Fruit fly (Drosophila melanogaster) whole organism, embryonic: ENCODE results near the gene GCS2beta.

ENCODE experiments used
- Ada2b ChIP-seq: fragments of 200-800 bp; sonication (Bioruptor generic); IDR thresholded peaks from 2 replicates; pipeline ENCODE4 v1.3.6; 2022; ENCODE audit warnings: missing biosample characterization, missing genetic modification characterization
- CG1024 ChIP-seq: fragments of 200-800 bp; sonication (Bioruptor generic); IDR thresholded peaks from 2 replicates; pipeline ENCODE4 v1.3.6; 2022; ENCODE audit warnings: missing biosample characterization, missing genetic modification characterization
- CG10959 ChIP-seq: fragments of 200-800 bp; sonication (Bioruptor generic); IDR thresholded peaks from 2 replicates; pipeline ENCODE4 v1.3.6; 2022; ENCODE audit warnings: missing biosample characterization, missing genetic modification characterization
- CG11085 ChIP-seq: fragments of 200-800 bp; sonication (Bioruptor generic); IDR thresholded peaks from 2 replicates; pipeline ENCODE4 v1.3.6; 2022; ENCODE audit warnings: missing biosample characterization, missing genetic modification characterization
- CG15479 ChIP-seq: fragments of 200-800 bp; sonication (Bioruptor generic); optimal IDR thresholded peaks from 3 replicates; lab custom pipeline; 2019; ENCODE audit warnings: missing biosample characterization, mild to moderate bottlenecking, missing genetic modification characterization, moderate library complexity
- CG16815 ChIP-seq: fragments of 200-800 bp; sonication (Bioruptor generic); optimal IDR thresholded peaks from 3 replicates; lab custom pipeline; 2017; ENCODE audit warnings: missing biosample characterization, mild to moderate bottlenecking, missing genetic modification characterization
- CG17912 ChIP-seq: fragments of 200-800 bp; sonication (Bioruptor generic); optimal IDR thresholded peaks from 2 replicates; lab custom pipeline; 2018; ENCODE audit warnings: missing biosample characterization, mild to moderate bottlenecking, missing genetic modification characterization
- CG2678 ChIP-seq: fragments of 200-800 bp; sonication (Bioruptor generic); optimal IDR thresholded peaks from 3 replicates; lab custom pipeline; 2019; ENCODE audit warnings: missing biosample characterization, mild to moderate bottlenecking, missing genetic modification characterization, moderate library complexity
- CG2712 ChIP-seq: fragments of 200-800 bp; optimal IDR thresholded peaks from 3 replicates; lab custom pipeline; 2019; ENCODE audit warnings: missing biosample characterization, mild to moderate bottlenecking, missing genetic modification characterization, moderate library complexity
- CG30431 ChIP-seq: fragments of 200-800 bp; sonication (Bioruptor generic); optimal IDR thresholded peaks from 2 replicates; lab custom pipeline; 2017; ENCODE audit warnings: missing biosample characterization, missing genetic modification characterization
- CG31441 ChIP-seq: fragments of 200-800 bp; sonication (Bioruptor generic); IDR thresholded peaks from 2 replicates; pipeline ENCODE4 v1.3.6; 2022; ENCODE audit warnings: missing biosample characterization, missing genetic modification characterization
- CG3163 ChIP-seq: fragments of 200-800 bp; sonication (Bioruptor generic); optimal IDR thresholded peaks from 3 replicates; lab custom pipeline; 2016; ENCODE audit warnings: missing biosample characterization, missing genetic modification characterization
- CG34376 ChIP-seq: fragments of 200-800 bp; sonication (Bioruptor generic); optimal IDR thresholded peaks from 2 replicates; lab custom pipeline; 2018; ENCODE audit warnings: missing biosample characterization, mild to moderate bottlenecking, missing genetic modification characterization
- CG42726 ChIP-seq: fragments of 200-800 bp; sonication (Bioruptor generic); IDR thresholded peaks from 2 replicates; pipeline ENCODE4 v1.3.6; 2022; ENCODE audit warnings: missing biosample characterization, missing genetic modification characterization; ENCODE audit not compliant: partially characterized antibody
- CG4707 ChIP-seq: fragments of 200-800 bp; sonication (Bioruptor generic); optimal IDR thresholded peaks from 2 replicates; lab custom pipeline; 2018; ENCODE audit warnings: missing biosample characterization, mild to moderate bottlenecking, missing genetic modification characterization, moderate library complexity
- CHES-1-like ChIP-seq: fragments of 200-800 bp; sonication (Bioruptor generic); optimal IDR thresholded peaks from 2 replicates; lab custom pipeline; 2016; ENCODE audit warnings: missing biosample characterization, missing genetic modification characterization
- CkIIα-i1 ChIP-seq: fragments of 200-800 bp; sonication (Bioruptor generic); IDR thresholded peaks from 2 replicates; pipeline ENCODE4 v1.3.6; 2022; ENCODE audit warnings: missing biosample characterization, missing genetic modification characterization
- D ChIP-seq, 2 experiments: fragments of 200-800 bp in 1 of 2; fragments of >200 bp in 1 of 2; sonication (Bioruptor generic) in 1 of 2; optimal IDR thresholded peaks; 2 replicates in 1 of 2; 3 replicates in 1 of 2; lab custom pipeline; 2017; ENCODE audit warnings: mild to moderate bottlenecking in 1 of 2, missing biosample characterization in 1 of 2, missing genetic modification characterization in 1 of 2, missing genetic modification reagents in 1 of 2
- Drgx ChIP-seq: fragments of 200-800 bp; sonication (Bioruptor generic); IDR thresholded peaks from 2 replicates; pipeline ENCODE4 v1.3.6; 2022; ENCODE audit warnings: missing biosample characterization, missing genetic modification characterization
- Ets97D ChIP-seq: fragments of 200-800 bp; sonication (Bioruptor generic); optimal IDR thresholded peaks from 3 replicates; lab custom pipeline; 2016; ENCODE audit warnings: missing biosample characterization, missing genetic modification characterization
- HLHmδ ChIP-seq: fragments of 200-800 bp; sonication (Bioruptor generic); optimal IDR thresholded peaks from 2 replicates; lab custom pipeline; 2018; ENCODE audit warnings: missing biosample characterization, mild to moderate bottlenecking, missing genetic modification characterization, moderate library complexity
- Hand ChIP-seq: fragments of 200-800 bp; sonication (Bioruptor generic); optimal IDR thresholded peaks from 2 replicates; lab custom pipeline; 2017; ENCODE audit warnings: mild to moderate bottlenecking, missing biosample characterization, missing genetic modification reagents, missing genetic modification characterization
- Hr39 ChIP-seq: fragments of >200 bp; optimal IDR thresholded peaks from 2 replicates; lab custom pipeline; 2017
- Lhr ChIP-seq: fragments of 200-800 bp; sonication (Bioruptor generic); optimal IDR thresholded peaks from 3 replicates; lab custom pipeline; 2017; ENCODE audit warnings: mild to moderate bottlenecking, missing biosample characterization, missing genetic modification reagents, missing genetic modification characterization
- Lim3 ChIP-seq: fragments of 200-800 bp; sonication (Bioruptor generic); IDR thresholded peaks from 2 replicates; pipeline ENCODE4 v1.3.6; 2022; ENCODE audit warnings: missing biosample characterization, missing genetic modification characterization
- MBD-R2 ChIP-seq: fragments of 200-800 bp; sonication (Bioruptor generic); IDR thresholded peaks from 2 replicates; pipeline ENCODE4 v1.3.6; 2022; ENCODE audit warnings: missing biosample characterization, missing genetic modification characterization
- Mad ChIP-seq: fragments of 200-800 bp; sonication (Bioruptor generic); optimal IDR thresholded peaks from 2 replicates; lab custom pipeline; 2016; ENCODE audit warnings: missing biosample characterization, missing genetic modification characterization
- Med ChIP-seq: fragments of 200-800 bp; sonication (Bioruptor generic); peaks from one replicate; lab custom pipeline; 2016; ENCODE audit warnings: missing biosample characterization, missing genetic modification characterization, mild to moderate bottlenecking, inconsistent platforms, moderate library complexity
- Oli ChIP-seq: fragments of 200-800 bp; sonication (Bioruptor generic); optimal IDR thresholded peaks from 2 replicates; lab custom pipeline; 2018; ENCODE audit warnings: missing biosample characterization, mild to moderate bottlenecking, missing genetic modification characterization, moderate library complexity
- Sry-β ChIP-seq: fragments of 200-800 bp; sonication (Bioruptor generic); optimal IDR thresholded peaks from 2 replicates; lab custom pipeline; 2018; ENCODE audit warnings: missing biosample characterization, mild to moderate bottlenecking, missing genetic modification characterization, moderate library complexity
- Usf ChIP-seq: fragments of 200-800 bp; sonication (Bioruptor generic); optimal IDR thresholded peaks from 2 replicates; lab custom pipeline; 2017; ENCODE audit warnings: missing genotype, missing biosample characterization, missing genetic modification characterization
- YL-1 ChIP-seq: fragments of 200-800 bp; sonication (Bioruptor generic); optimal IDR thresholded peaks from 3 replicates; lab custom pipeline; 2017; ENCODE audit warnings: missing biosample characterization, mild to moderate bottlenecking, missing genetic modification characterization
- bsh ChIP-seq, 2 experiments: fragments of 200-800 bp; sonication (Bioruptor generic); optimal IDR thresholded peaks; 2 replicates each; lab custom pipeline; 2017 to 2018; ENCODE audit warnings: mild to moderate bottlenecking in 2 of 2, missing biosample characterization in 2 of 2, missing genetic modification characterization in 2 of 2, moderate library complexity in 1 of 2
- cas ChIP-seq: fragments of 200-800 bp; sonication (Bioruptor generic); IDR thresholded peaks from 2 replicates; pipeline ENCODE4 v1.3.6; 2022; ENCODE audit warnings: missing biosample characterization, missing genetic modification characterization
- croc ChIP-seq: fragments of 200-800 bp; sonication (Bioruptor generic); conservative IDR thresholded peaks from 3 replicates; pipeline ENCODE4 v1.3.6; 2022; ENCODE audit warnings: missing biosample characterization, missing genetic modification characterization
- dmrt99B ChIP-seq: fragments of 200-800 bp; sonication (Bioruptor generic); optimal IDR thresholded peaks from 2 replicates; lab custom pipeline; 2018; ENCODE audit warnings: missing biosample characterization, mild to moderate bottlenecking, missing genetic modification characterization, moderate library complexity
- en ChIP-seq: fragments of 200-800 bp; sonication (Bioruptor generic); optimal IDR thresholded peaks from 2 replicates; lab custom pipeline; 2016; ENCODE audit warnings: missing biosample characterization, missing genetic modification characterization
- gcm ChIP-seq: fragments of 200-800 bp; sonication (Bioruptor generic); optimal IDR thresholded peaks from 2 replicates; lab custom pipeline; 2019; ENCODE audit warnings: missing biosample characterization, mild to moderate bottlenecking, missing genetic modification characterization, moderate library complexity
- ind ChIP-seq: fragments of 200-800 bp; sonication (Bioruptor generic); optimal IDR thresholded peaks from 3 replicates; lab custom pipeline; 2016; ENCODE audit warnings: missing biosample characterization, missing genetic modification characterization
- lab ChIP-seq: fragments of 200-800 bp; sonication (Bioruptor generic); optimal IDR thresholded peaks from 3 replicates; lab custom pipeline; 2017; ENCODE audit warnings: missing biosample characterization, missing genetic modification characterization, mild to moderate bottlenecking, moderate library complexity, missing genetic modification reagents
- org-1 ChIP-seq: fragments of 200-800 bp; sonication (Bioruptor generic); optimal IDR thresholded peaks from 2 replicates; lab custom pipeline; 2017; ENCODE audit warnings: missing biosample characterization, missing genetic modification characterization
- otp ChIP-seq: fragments of 200-800 bp; sonication (Bioruptor generic); IDR thresholded peaks from 3 replicates; pipeline ENCODE4, ENCODE4 v1.3.6; 2022; ENCODE audit warnings: missing biosample characterization, missing genetic modification characterization
- p53 ChIP-seq: fragments of 200-800 bp; sonication (Bioruptor generic); optimal IDR thresholded peaks from 2 replicates; lab custom pipeline; 2016; ENCODE audit warnings: missing biosample characterization, missing genetic modification characterization
- run ChIP-seq: fragments of 200-800 bp; sonication (Bioruptor generic); optimal IDR thresholded peaks from 3 replicates; lab custom pipeline; 2018; ENCODE audit warnings: missing biosample characterization, mild to moderate bottlenecking, missing genetic modification characterization
- seq ChIP-seq: fragments of 200-800 bp; sonication (Bioruptor generic); IDR thresholded peaks from 2 replicates; pipeline ENCODE4 v1.3.6; 2022; ENCODE audit warnings: missing biosample characterization, missing genetic modification characterization
- sr ChIP-seq: fragments of 200-800 bp; sonication (Bioruptor generic); IDR thresholded peaks from 3 replicates; pipeline ENCODE4 v1.3.6; 2022; ENCODE audit warnings: missing biosample characterization, missing genetic modification characterization
- tna ChIP-seq: fragments of 200-800 bp; sonication (Bioruptor generic); IDR thresholded peaks from 2 replicates; pipeline ENCODE4 v1.3.6; 2022; ENCODE audit warnings: missing biosample characterization, missing genetic modification characterization; ENCODE audit not compliant: partially characterized antibody
- trem ChIP-seq: fragments of 200-800 bp; optimal IDR thresholded peaks from 3 replicates; lab custom pipeline; 2019; ENCODE audit warnings: missing biosample characterization, mild to moderate bottlenecking, missing genetic modification characterization, moderate library complexity
- twi ChIP-seq: fragments of 200-800 bp; optimal IDR thresholded peaks from 2 replicates; lab custom pipeline; 2019; ENCODE audit warnings: missing biosample characterization, mild to moderate bottlenecking, missing genetic modification characterization, moderate library complexity
- zfh1 ChIP-seq: fragments of 200-800 bp; sonication (Bioruptor generic); IDR thresholded peaks from 3 replicates; pipeline ENCODE4 v1.3.6; 2022; ENCODE audit warnings: missing biosample characterization, missing genetic modification characterization

The GCS2beta gene

dm6 chr2L:17514090-17514715 is 30.1 kb upstream of the GCS2beta start (continued):
- TF ChIP-seq YL-1 (GFP tag; lab: Kevin White, UChicago) (no peak), Lim3 (GFP tag; lab: Robert Waterston, UW) (peak; percentile 41; the same call in 1 of the 2 replicates), ind (peak; percentile 78), Lhr (GFP tag; lab: Kevin White, UChicago) (peak; percentile 69), bsh (GFP tag; optimal IDR thresholded peaks at IDR 0.05; lab: Kevin White, UChicago) (peak in 1 of 2 experiments; percentile 95), Ada2b (peak; percentile 86), p53 (no peak), trem (tag; lab: Kevin White, UChicago) (peak; percentile 90), org-1 (GFP tag; lab: Kevin White, UChicago) (peak; percentile 85), CG16815 (peak; percentile 84), otp (GFP tag; lab: Robert Waterston, UW) (peak; percentile 77), Hr39 (no peak), Mad (GFP tag; lab: Kevin White, UChicago) (no peak), CG10959 (peak; percentile 76), CG15479 (GFP tag; lab: Kevin White, UChicago) (no peak), MBD-R2 (GFP tag; lab: Robert Waterston, UW) (peak; percentile 56; the same call in 1 of the 2 replicates), CG42726 (GFP tag; lab: Robert Waterston, UW) (no peak), CG31441 (peak; percentile 92), CG3163 (GFP tag; lab: Kevin White, UChicago) (peak; percentile 32), tna (GFP tag; lab: Robert Waterston, UW) (no peak), gcm (GFP tag; lab: Kevin White, UChicago) (peak; percentile 90), Hand (GFP tag; lab: Kevin White, UChicago) (peak; percentile 83), cas (no peak), CkIIα-i1 (no peak), CG2712 (tag; lab: Kevin White, UChicago) (peak; percentile 96), CG30431 (GFP tag; lab: Kevin White, UChicago) (peak; percentile 64), CG1024 (GFP tag; lab: Robert Waterston, UW) (peak; percentile 56), seq (GFP tag; lab: Robert Waterston, UW) (peak; percentile 79), HLHmδ (GFP tag; lab: Kevin White, UChicago) (no peak), lab (peak; percentile 94), en (GFP tag; lab: Kevin White, UChicago) (no peak), run (tag; lab: Kevin White, UChicago) (peak; percentile 74), Drgx (GFP tag; lab: Robert Waterston, UW) (no peak), sr (0 out of 3 replicates have a peak, but pooled peaks have one; percentile 17), CG11085 (GFP tag; lab: Robert Waterston, UW) (peak; percentile 75), Usf (peak; percentile 57), CG17912 (GFP tag; lab: Kevin White, UChicago) (no peak), twi (tag; lab: Kevin White, UChicago) (peak; percentile 86), CHES-1-like (GFP tag; lab: Kevin White, UChicago) (peak; percentile 58), Sry-β (GFP tag; lab: Kevin White, UChicago) (peak; percentile 39), Oli (tag; lab: Kevin White, UChicago) (peak; percentile 88), Ets97D (GFP tag; lab: Kevin White, UChicago) (peak; percentile 34), croc (GFP tag; lab: Robert Waterston, UW) (peak; percentile 91), Med (GFP tag; lab: Kevin White, UChicago) (no peak), D (optimal IDR thresholded peaks at IDR 0.05; lab: Kevin White, UChicago) (no peak), D (GFP tag; optimal IDR thresholded peaks at IDR 0.05; lab: Kevin White, UChicago) (peak; percentile 92), dmrt99B (tag; lab: Kevin White, UChicago) (peak; percentile 94), CG4707 (GFP tag; lab: Kevin White, UChicago) (peak; percentile 72), CG2678 (tag; lab: Kevin White, UChicago) (peak; percentile 94), zfh1 (GFP tag; lab: Robert Waterston, UW) (peak; percentile 90), CG34376 (GFP tag; lab: Kevin White, UChicago) (peak; percentile 81)
